Fruit fly (Drosophila melanogaster) whole organism: ENCODE data around the gene CG12118.

Source experiments
- CG8478 ChIP-seq: fragments of >200 bp; optimal IDR thresholded peaks from 2 replicates; lab custom pipeline; 2018; ENCODE audit warnings: inconsistent platforms
- Dll ChIP-seq: fragments of >200 bp; optimal IDR thresholded peaks from 2 replicates; lab custom pipeline; 2017
- EcR ChIP-seq, 2 experiments: fragments of >200 bp; optimal IDR thresholded peaks; 2 replicates each; lab custom pipeline; 2017; ENCODE audit warnings: missing biosample characterization in 2 of 2, missing genetic modification characterization in 2 of 2, missing genetic modification reagents in 2 of 2
- pan ChIP-seq: fragments of >200 bp; optimal IDR thresholded peaks from 2 replicates; lab custom pipeline; 2017
- psq ChIP-seq: fragments of >200 bp; optimal IDR thresholded peaks from 2 replicates; lab custom pipeline; 2017
- usp ChIP-seq: fragments of >200 bp; optimal IDR thresholded peaks from 2 replicates; lab custom pipeline; 2017; ENCODE audit warnings: missing biosample characterization, missing genetic modification characterization, mixed read lengths

CG12118 gene

DNA sequence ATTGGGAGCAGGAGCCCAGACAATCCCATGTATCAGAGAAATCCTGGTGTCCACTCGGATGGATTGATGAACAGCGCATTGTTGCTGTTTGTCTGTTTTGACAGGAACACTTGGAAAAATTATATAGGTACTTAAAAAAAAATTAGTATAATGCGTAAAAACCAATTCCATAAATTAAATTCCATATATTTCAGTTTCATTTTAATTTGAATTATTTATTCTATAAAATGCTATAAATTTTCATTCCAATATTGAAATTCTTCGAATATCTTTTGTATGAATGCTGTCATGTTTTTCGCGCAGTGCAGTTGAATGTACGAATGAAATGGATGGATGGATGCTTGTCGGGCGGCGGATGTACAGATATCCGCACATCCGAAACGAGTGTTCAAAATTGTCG is 14.6 kb upstream of the CG12118 start, which contains the start of gene SmydA-9:
TSS of gene SmydA-9 (minus strand) at position 101 of the 400 bp plus-strand sequence.
- no peak for TF ChIP-seq usp
- TF ChIP-seq psq (lab: Kevin White, UChicago): no peak
- no peak for TF ChIP-seq EcR (GFP tag; optimal IDR thresholded peaks at IDR 0.05; lab: Kevin White, UChicago)
- no peak for TF ChIP-seq pan (lab: Kevin White, UChicago)
- no peak for TF ChIP-seq Dll
- no peak for TF ChIP-seq CG8478 (lab: Kevin White, UChicago)

DNA sequence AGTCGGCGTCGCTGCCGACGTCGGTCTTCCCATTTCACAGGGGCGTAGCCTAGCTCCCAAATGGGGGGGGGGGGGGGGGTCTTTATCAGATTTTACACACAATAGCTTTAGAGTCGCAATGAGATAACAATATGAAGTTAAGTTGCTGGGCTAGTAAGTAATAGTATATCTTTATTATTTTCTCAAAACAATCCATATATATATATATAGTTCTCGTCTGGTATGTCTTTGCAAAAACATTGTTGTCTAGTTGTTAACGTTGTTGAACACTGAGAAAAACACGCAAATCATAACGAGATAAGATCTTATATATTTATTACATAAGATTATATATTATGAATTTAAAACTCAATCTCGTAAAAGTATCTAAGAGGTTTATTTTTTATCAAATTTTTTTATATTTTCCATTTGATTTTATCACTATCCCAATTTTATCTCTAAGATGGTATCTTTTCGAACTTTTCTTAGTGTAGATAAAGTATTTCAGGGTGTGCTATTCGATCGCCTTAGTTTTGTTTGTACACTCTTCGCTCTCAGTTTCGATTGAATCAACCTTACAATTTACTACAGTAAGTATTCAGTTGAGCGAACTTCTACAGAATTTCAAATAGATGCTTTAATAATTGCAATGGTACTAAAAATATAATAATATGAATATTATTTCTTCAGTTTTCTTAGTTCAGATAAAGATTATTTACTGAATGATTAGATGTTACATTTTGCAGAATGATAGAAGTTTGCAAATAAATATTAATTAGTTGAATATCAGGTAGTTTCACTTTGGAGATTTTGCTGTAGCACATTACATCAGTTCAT is 5.9 kb upstream of the CG12118 start:
- TF ChIP-seq usp: no peak
- no peak for TF ChIP-seq pan (lab: Kevin White, UChicago)
- no peak for TF ChIP-seq EcR (GFP tag; optimal IDR thresholded peaks at IDR 0.05; lab: Kevin White, UChicago)
- no peak for TF ChIP-seq CG8478 (lab: Kevin White, UChicago)
- TF ChIP-seq psq (lab: Kevin White, UChicago): no peak
- TF ChIP-seq Dll: no peak

DNA sequence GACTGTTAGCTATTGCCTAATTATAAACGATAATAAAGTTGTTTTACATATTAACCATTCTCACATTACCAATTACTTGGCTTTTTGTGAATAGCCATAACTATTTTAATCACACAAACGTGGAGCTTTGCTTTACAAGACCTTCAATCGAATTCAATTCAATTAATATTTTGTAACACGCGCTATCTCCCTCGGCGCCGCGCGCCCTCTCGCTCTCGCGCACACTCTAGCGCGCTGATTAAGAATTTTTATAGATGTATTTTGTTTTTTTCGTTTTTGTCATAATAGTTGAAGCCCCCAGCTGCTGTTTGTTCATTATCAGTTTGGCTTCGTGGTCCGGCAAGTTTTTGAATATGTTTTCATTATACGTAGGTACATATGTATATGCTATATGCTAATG is 4.9 kb upstream of the CG12118 start:
- TF ChIP-seq Dll (no peak), EcR (GFP tag; optimal IDR thresholded peaks at IDR 0.05; lab: Kevin White, UChicago) (no peak)

- TF ChIP-seq Dll (no peak), pan (lab: Kevin White, UChicago) (no peak), usp (no peak), EcR (GFP tag; optimal IDR thresholded peaks at IDR 0.05; lab: Kevin White, UChicago) (no peak)
Observed at dm6 chrX:9200234-9200633, 4.0 kb upstream of the CG12118 start.

DNA sequence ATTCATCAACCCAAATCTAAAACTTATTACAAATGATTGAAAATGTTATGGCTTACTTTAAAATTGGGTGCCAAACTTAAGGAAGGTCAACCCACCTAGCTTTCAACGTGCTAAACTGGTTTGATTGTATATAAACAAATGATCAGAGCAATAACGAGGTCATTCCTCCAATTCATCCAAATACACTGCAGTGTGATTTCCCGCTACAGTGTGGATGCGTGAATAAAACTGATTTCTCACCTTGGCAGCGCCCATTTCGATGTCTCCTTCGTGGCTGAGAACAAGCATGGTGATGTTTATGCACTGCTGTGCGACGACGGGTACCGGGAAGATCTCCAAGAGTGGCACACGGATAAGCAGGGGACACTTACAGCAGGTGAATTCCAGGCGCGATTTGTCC is 903 bp downstream of the CG12118 start:
- TF ChIP-seq CG8478 (lab: Kevin White, UChicago) (no peak), psq (lab: Kevin White, UChicago) (no peak), Dll (no peak), EcR (GFP tag; optimal IDR thresholded peaks at IDR 0.05; lab: Kevin White, UChicago) (no peak), usp (no peak), pan (lab: Kevin White, UChicago) (no peak)

DNA sequence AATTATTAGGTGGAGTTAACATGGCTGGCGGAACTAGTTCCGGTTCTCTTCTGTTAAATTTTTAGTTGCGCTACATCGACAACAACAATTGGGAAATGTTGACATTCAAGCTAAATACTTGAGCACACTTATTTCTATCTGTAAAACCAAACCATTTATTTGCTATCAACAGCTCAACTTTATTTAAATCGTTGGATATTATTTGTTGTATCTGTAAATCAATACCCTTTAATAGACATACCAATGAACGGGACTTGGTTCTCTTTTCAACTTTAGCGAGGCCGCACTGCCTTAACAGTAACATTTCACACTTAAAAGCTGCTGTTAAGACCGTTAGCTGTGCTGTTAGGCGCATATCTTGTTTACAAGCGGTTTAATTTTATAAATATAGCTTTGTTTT is 2.6 kb downstream of the CG12118 start, which contains the start of gene CG12106:
TSS of gene CG12106 (plus strand) at position 295 of the 400 bp plus-strand sequence.
- TF ChIP-seq CG8478 (lab: Kevin White, UChicago) (no peak), pan (lab: Kevin White, UChicago) (no peak), psq (lab: Kevin White, UChicago) (no peak)

dm6 chrX:9192429-9192828 is 3.8 kb downstream of the CG12118 start, which contains the start of gene CG12056:
CG12056 (plus strand) TSS chrX:9192669.
- no peak for TF ChIP-seq Dll
- no peak for TF ChIP-seq pan (lab: Kevin White, UChicago)

DNA sequence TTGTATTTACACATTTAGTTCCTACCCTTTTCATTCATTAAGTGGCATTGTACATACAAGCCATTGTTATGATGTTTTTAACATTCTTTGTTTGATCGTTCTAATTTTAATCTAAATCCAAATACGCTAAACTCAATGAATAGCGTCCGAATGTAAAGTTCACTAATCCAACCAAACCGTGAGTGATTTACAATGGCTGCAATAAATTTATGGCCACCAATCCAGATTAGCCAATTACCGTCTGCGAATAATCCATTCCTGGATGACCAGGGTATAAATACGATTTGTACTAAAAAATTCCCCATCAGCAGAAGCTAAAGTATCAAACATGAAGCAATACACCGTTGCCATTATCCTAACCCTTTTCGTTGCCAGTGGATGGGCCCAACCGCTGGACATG is 4.9 kb downstream of the CG12118 start, which contains the start of gene CG12057:
TSS of gene CG12057 (plus strand) at position 301 of the 400 bp plus-strand sequence.
- no peak for TF ChIP-seq usp
- no peak for TF ChIP-seq CG8478 (lab: Kevin White, UChicago)
- TF ChIP-seq psq (lab: Kevin White, UChicago): no peak
- no peak for TF ChIP-seq pan (lab: Kevin White, UChicago)

dm6 chrX:9190555-9191184 is 5.5 kb downstream of the CG12118 start, which contains the start of gene CG12115:
CG12115 (minus strand) TSS chrX:9190605.
- no peak for TF ChIP-seq EcR (GFP tag; optimal IDR thresholded peaks at IDR 0.05; lab: Kevin White, UChicago)
- TF ChIP-seq CG8478 (lab: Kevin White, UChicago): no peak
- TF ChIP-seq psq (lab: Kevin White, UChicago): no peak
- no peak for TF ChIP-seq usp
- no peak for TF ChIP-seq Dll
- TF ChIP-seq pan (lab: Kevin White, UChicago): no peak

- TF ChIP-seq pan (lab: Kevin White, UChicago): no peak
- TF ChIP-seq psq (lab: Kevin White, UChicago): no peak
- no peak for TF ChIP-seq EcR (GFP tag; optimal IDR thresholded peaks at IDR 0.05; lab: Kevin White, UChicago)
- TF ChIP-seq Dll: no peak
- TF ChIP-seq CG8478 (lab: Kevin White, UChicago): no peak
- TF ChIP-seq usp: no peak
Observed at dm6 chrX:9187429-9187828, 8.8 kb downstream of the CG12118 start.

DNA sequence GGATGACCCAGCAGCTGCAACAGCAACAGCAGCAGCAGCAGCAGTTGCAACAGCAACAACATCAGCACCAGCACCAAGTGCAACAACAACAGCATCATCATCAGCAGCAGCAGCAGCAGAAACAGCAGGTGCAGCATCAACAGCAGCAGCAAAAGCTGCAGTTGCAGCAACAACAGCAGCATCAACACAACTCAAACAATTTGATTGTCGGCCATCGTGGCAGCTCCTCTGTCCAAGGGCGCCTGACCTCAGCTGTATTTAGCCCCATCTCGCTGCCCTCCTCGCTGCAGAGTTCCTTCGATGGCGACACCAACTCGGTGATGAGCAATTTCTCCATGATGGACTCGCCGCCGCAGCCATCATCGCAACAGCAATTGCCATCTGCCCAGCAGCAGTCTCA is 27.9 kb downstream of the CG12118 start:
- TF ChIP-seq pan (lab: Kevin White, UChicago) (no peak), psq (lab: Kevin White, UChicago) (no peak), EcR (GFP tag; optimal IDR thresholded peaks at IDR 0.05; lab: Kevin White, UChicago) (no peak), usp (no peak), CG8478 (lab: Kevin White, UChicago) (no peak), Dll (no peak)
